Fruit fly (Drosophila melanogaster) whole organism, pupa: Measurements from ENCODE around the gene CG17197.

Experiments used
- CG10348 ChIP-seq: fragments of 200-800 bp; sonication (Bioruptor generic); IDR thresholded peaks from 2 replicates; pipeline ENCODE4 v1.3.6; 2022; ENCODE audit warnings: missing biosample characterization, missing genetic modification characterization
- CG15710 ChIP-seq: fragments of 200-800 bp; sonication (Bioruptor generic); optimal IDR thresholded peaks from 2 replicates; lab custom pipeline; 2018; ENCODE audit warnings: missing biosample characterization, mild to moderate bottlenecking, missing genetic modification characterization, moderate library complexity
- CG17806 ChIP-seq: fragments of 200-800 bp; sonication (Bioruptor generic); optimal IDR thresholded peaks from 2 replicates; lab custom pipeline; 2018; ENCODE audit warnings: missing biosample characterization, mild to moderate bottlenecking, missing genetic modification characterization, moderate library complexity
- CG34367 ChIP-seq: fragments of 200-800 bp; sonication (Bioruptor generic); optimal IDR thresholded peaks from 2 replicates; lab custom pipeline; 2018; ENCODE audit warnings: missing biosample characterization, mild to moderate bottlenecking, missing genetic modification characterization
- CG8159 ChIP-seq: fragments of 200-800 bp; sonication (Bioruptor generic); optimal IDR thresholded peaks from 3 replicates; lab custom pipeline; 2018; ENCODE audit warnings: missing biosample characterization, mild to moderate bottlenecking, missing genetic modification characterization, moderate library complexity
- CG8301 ChIP-seq: fragments of 200-800 bp; sonication (Bioruptor generic); optimal IDR thresholded peaks from 2 replicates; lab custom pipeline; 2018; ENCODE audit warnings: missing biosample characterization, mild to moderate bottlenecking, missing genetic modification characterization
- Ets98B ChIP-seq: fragments of 200-800 bp; sonication (Bioruptor generic); IDR thresholded peaks from 2 replicates; pipeline ENCODE4 v1.3.6; 2022; ENCODE audit warnings: missing biosample characterization, missing genetic modification characterization
- Pif1A ChIP-seq: fragments of 200-800 bp; sonication (Bioruptor generic); optimal IDR thresholded peaks from 3 replicates; lab custom pipeline; 2016; ENCODE audit warnings: missing biosample characterization, missing genetic modification characterization
- Snoo ChIP-seq: fragments of 200-800 bp; sonication (Bioruptor generic); optimal IDR thresholded peaks from 3 replicates; lab custom pipeline; 2017; ENCODE audit warnings: missing biosample characterization, mild to moderate bottlenecking, missing genetic modification characterization, inconsistent platforms
- fd96Ca ChIP-seq: fragments of 200-800 bp; sonication (Bioruptor generic); IDR thresholded peaks from 3 replicates; pipeline ENCODE4 v1.3.6; 2022; ENCODE audit warnings: missing biosample characterization, missing genetic modification characterization

DNA sequence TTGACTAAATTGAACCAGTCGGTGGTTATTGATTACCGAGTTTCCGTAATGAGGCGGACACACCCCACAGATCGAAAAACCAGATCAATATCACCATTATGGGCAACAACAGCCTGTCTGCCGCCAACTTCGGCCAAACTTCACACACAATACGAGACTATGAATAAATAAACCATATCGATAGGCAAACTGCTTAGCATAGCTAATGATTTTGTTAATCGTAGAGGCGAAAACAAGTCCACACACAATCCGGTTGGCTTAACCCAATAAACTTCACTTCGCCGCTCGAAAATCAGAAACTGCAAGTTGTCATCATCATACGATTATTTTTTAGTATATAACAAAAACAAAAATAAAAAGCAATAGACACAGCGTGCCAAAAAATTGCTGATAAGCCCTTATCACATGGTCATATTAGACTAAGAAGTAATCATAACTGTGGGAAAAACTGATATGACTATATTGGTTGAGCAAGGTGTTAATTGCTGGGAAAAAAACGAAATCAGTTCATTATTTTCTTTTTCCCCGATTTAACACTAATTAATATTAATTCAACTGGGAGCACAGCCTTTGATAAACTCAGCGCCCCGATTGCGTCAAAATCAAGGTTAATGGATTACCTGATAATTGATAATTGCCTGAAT lies 19.2 kb downstream of the CG17197 start:
- TF ChIP-seq Ets98B (GFP tag; lab: Robert Waterston, UW) (no peak), CG15710 (tag; lab: Kevin White, UChicago) (no peak), Pif1A (no peak), Snoo (tag; lab: Kevin White, UChicago) (no peak), CG17806 (tag; lab: Kevin White, UChicago) (no peak), CG10348 (GFP tag; lab: Robert Waterston, UW) (no peak), CG34367 (tag; lab: Kevin White, UChicago) (no peak), CG8159 (tag; lab: Kevin White, UChicago) (no peak), CG8301 (no peak), fd96Ca (GFP tag; lab: Robert Waterston, UW) (no peak)
